Fruit fly (Drosophila melanogaster): ENCODE measurements around the gene CG13299.

DNA sequence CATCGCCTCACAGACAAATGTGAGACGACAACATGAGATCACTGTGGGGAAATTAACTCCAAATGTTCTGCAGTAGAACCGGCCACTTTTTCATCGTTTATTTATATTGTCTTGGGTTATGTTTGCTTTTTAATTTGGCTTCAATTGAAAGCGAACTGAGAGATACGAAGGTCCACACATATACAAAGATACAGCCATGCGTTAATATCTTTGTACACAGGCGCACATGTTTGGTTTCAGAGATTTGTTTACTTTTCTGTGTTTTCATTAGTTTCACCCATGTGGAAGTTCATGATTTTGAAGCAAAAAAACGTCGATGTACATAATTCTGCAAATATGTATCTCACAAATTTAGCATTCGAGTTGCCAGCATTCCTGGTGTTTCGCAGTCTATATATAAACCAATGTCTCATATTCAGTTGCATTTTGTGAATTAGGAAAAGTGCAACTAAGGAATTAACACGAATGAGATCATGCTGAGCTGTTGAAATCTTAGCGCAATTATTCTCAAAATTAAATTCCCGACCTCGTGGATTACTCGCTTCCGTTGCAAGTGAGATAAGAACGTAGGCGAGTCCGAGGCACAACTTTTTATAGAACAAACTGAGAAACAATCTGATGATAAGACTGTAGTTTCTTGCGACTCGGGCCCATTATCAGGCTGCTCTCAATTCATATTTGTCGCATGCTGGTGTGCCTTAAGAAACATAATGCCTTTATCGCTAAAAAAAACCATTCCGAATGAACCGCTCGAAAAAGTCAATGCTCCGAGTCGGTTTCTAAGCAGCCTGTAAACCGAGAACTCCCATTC lies 16.0 kb downstream of the CG13299 start:
- TF ChIP-seq EcR (GFP tag; optimal IDR thresholded peaks at IDR 0.05) (no peak), pan (optimal IDR thresholded peaks at IDR 0.05) (no peak)

Data from whole organism.